Worm (Caenorhabditis elegans): Measurements from ENCODE around the gene K08E5.6.

K08E5.6 gene

DNA sequence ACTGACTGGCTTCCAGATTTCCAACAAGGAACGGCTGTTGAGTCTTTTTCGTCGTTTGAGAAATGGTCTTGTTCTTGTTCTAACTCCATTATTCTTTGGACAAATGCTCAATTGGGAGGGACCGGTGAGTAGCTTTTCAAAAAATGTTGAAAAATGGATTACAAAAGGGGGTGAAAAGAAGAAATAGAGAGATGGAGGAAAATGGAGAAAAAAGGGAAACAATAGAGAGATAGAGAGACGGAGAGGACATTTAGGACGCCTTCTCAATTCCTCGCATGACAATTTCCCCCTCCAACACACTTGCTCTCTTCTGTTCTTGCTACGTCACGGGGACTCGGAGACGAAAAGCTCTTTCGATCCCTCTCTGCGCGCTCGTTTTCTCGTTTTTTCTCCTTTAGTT, 12.2 kb downstream of the K08E5.6 start (continued):
- peak; percentile 1 for TF ChIP-seq xbp-1 (tag; optimal IDR thresholded peaks at IDR 0.05)
- TF ChIP-seq ceh-63 (GFP tag; optimal IDR thresholded peaks at IDR 0.05), result no peak
- no peak for TF ChIP-seq nhr-28 (tag; optimal IDR thresholded peaks at IDR 0.05)
- no peak for TF ChIP-seq pag-3 (tag; optimal IDR thresholded peaks at IDR 0.05; ENCODE audit: borderline replicate concordance, insufficient read depth)
- no peak for TF ChIP-seq fos-1 (tag; optimal IDR thresholded peaks at IDR 0.05)

DNA sequence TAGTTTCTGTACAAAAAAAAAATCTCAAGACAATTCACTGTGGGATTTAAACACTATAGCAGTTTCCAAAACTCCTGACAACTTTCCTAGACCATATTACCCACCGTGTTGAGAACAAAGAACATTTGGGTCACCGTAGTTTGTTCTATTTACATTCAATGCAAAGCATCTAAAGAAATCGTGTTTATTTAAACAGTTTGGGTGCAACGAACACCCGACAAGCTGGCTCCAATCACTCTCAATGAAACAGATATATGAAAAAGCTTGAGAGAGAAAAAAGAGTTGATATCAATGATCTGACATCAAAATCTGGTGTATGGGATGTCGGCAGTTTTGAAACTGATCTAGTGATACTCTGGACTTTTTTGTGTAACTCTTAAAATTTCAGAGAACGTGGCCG, 14.2 kb downstream of the K08E5.6 start:
- TF ChIP-seq egl-13 (tag; optimal IDR thresholded peaks at IDR 0.05) (no peak), ztf-4 (tag; optimal IDR thresholded peaks at IDR 0.05) (peak; percentile 29), lsy-2 (tag; optimal IDR thresholded peaks at IDR 0.05) (peak; percentile 14 to 16), nhr-19 (GFP tag; conservative IDR thresholded peaks at IDR 0.05) (peak; percentile 22; the same call in 1 of the 2 replicates), tbx-2 (tag; optimal IDR thresholded peaks at IDR 0.05) (peak; percentile 42), lin-14 (GFP tag; optimal IDR thresholded peaks at IDR 0.05) (peak; percentile 34), nhr-20 (tag; optimal IDR thresholded peaks at IDR 0.05) (peak; percentile 5), snu-23 (GFP tag; optimal IDR thresholded peaks at IDR 0.05) (peak; percentile 15), sox-4 (tag; optimal IDR thresholded peaks at IDR 0.05) (no peak), nhr-71 (tag; optimal IDR thresholded peaks at IDR 0.05) (peak; percentile 73), ceh-8 (GFP tag; optimal IDR thresholded peaks at IDR 0.05) (no peak), unc-62 (GFP tag; optimal IDR thresholded peaks at IDR 0.05) (no peak)

DNA sequence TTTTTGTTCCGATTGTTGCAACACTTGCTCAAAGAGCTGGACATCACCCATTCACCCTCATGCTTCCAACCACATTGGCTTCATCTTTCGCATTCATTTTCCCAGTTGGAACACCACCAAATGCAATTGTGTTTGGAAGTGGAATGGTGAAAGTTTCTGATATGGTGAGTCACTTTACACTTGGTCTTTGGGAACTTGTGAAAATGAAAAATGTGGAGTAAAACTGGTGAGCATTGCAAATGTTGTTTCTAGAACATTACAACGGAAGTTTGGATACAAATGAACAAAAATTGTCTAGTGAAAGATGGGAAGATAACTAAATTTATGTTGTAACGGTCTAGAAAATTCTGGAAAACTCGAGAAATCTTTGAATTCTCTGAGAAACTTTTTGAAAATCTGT, 15.4 kb downstream of the K08E5.6 start:
- TF ChIP-seq hpl-2 (GFP tag; optimal IDR thresholded peaks at IDR 0.05) (no peak), sup-37 (GFP tag; optimal IDR thresholded peaks at IDR 0.05) (no peak), efl-1 (optimal IDR thresholded peaks at IDR 0.05) (no peak), efl-1 (GFP tag; optimal IDR thresholded peaks at IDR 0.05 in 1 of 2) (no peak), fkh-10 (GFP tag; optimal IDR thresholded peaks at IDR 0.05) (no peak), snu-23 (GFP tag; optimal IDR thresholded peaks at IDR 0.05) (no peak), efl-3 (GFP tag; optimal IDR thresholded peaks at IDR 0.05) (no peak), nhr-76 (tag; optimal IDR thresholded peaks at IDR 0.05) (no peak)

DNA sequence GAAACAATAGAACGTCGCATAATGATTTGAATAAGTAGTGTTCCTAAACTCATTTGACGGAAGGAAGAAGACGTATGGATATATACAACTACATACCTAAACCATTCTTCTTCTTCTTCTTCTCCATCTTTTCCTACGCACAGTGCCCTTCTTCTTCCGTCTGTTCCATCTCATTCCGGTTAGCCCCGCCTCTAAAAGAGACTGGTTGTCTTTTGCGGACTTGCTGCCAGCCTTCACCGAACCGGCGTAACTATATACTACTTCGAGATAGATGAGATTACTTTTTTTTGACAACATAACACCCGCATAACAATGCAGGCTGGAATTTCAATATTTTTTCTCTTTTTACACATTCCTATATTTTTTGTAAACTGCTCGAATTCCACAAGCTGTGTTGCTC, 19.6 kb downstream of the K08E5.6 start, which contains the start of the genes K08E5.5 and mua-3:
Gene K08E5.5, minus strand, starts transcription at position 101 of the 400 bp plus-strand sequence.
Gene mua-3, plus strand, starts transcription at position 313 of the 400 bp plus-strand sequence.
- no peak for TF ChIP-seq ama-1 (optimal IDR thresholded peaks at IDR 0.05)
- TF ChIP-seq fkh-10 (GFP tag; optimal IDR thresholded peaks at IDR 0.05), result no peak
- TF ChIP-seq mdl-1 (tag; optimal IDR thresholded peaks at IDR 0.05), result no peak
- no peak for TF ChIP-seq blmp-1 (tag; optimal IDR thresholded peaks at IDR 0.05)
- no peak for TF ChIP-seq tlp-1 (tag; optimal IDR thresholded peaks at IDR 0.05)
- no peak for TF ChIP-seq lsy-2 (tag; optimal IDR thresholded peaks at IDR 0.05)
- TF ChIP-seq lin-39 (tag; optimal IDR thresholded peaks at IDR 0.05), result no peak
- TF ChIP-seq nhr-77 (tag; optimal IDR thresholded peaks at IDR 0.05), result no peak
- TF ChIP-seq unc-130 (tag; optimal IDR thresholded peaks at IDR 0.05), result no peak
- no peak for TF ChIP-seq sup-37 (GFP tag; optimal IDR thresholded peaks at IDR 0.05)
- no peak for TF ChIP-seq nhr-20 (tag; optimal IDR thresholded peaks at IDR 0.05)
- no peak for TF ChIP-seq hpl-2 (GFP tag; optimal IDR thresholded peaks at IDR 0.05)
- TF ChIP-seq fkh-8 (tag; optimal IDR thresholded peaks at IDR 0.05), result no peak
- TF ChIP-seq ces-1 (GFP tag; optimal IDR thresholded peaks at IDR 0.05), result no peak
- no peak for TF ChIP-seq egl-27 (tag; optimal IDR thresholded peaks at IDR 0.05)
- no peak for TF ChIP-seq alr-1 (tag; optimal IDR thresholded peaks at IDR 0.05; ENCODE audit: borderline replicate concordance)

DNA sequence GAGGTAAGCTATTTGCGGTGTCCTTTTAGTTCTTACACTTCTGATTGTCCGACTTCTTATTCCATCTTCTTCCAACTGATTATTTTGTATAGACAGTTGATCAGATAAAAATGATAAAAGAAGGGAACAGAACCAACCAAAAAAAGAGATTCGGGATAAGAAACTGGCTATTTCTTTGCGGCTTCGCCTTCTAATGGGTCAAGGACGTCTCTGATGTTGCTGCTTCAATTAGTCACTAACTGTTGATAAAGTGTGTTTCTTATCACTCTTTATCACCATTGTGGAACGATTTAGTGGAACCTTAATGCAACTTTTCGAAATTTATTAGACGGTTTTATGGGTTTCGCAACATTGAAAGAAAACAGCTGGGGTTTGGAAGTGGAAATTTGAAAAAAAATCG, 29.4 kb downstream of the K08E5.6 start:
- TF ChIP-seq zag-1 (tag; optimal IDR thresholded peaks at IDR 0.05), result no peak
- TF ChIP-seq elt-3 (tag; optimal IDR thresholded peaks at IDR 0.05), result peak in 2 of 6 experiments; percentile 25 to 71
- TF ChIP-seq nhr-84 (tag; optimal IDR thresholded peaks at IDR 0.05), result no peak
- TF ChIP-seq Y116A8C.19 (tag; optimal IDR thresholded peaks at IDR 0.05; ENCODE audit: borderline replicate concordance), result no peak
- TF ChIP-seq dpl-1 (GFP tag; optimal IDR thresholded peaks at IDR 0.05), result no peak
- no peak for TF ChIP-seq mep-1 (tag; optimal IDR thresholded peaks at IDR 0.05)
- no peak for TF ChIP-seq tbx-2 (tag; optimal IDR thresholded peaks at IDR 0.05)
- TF ChIP-seq F16B12.6 (tag; optimal IDR thresholded peaks at IDR 0.05), result no peak
- TF ChIP-seq nhr-28 (tag; optimal IDR thresholded peaks at IDR 0.05), result no peak
- no peak for TF ChIP-seq efl-3 (GFP tag; optimal IDR thresholded peaks at IDR 0.05)
- TF ChIP-seq sptf-1 (tag; optimal IDR thresholded peaks at IDR 0.05), result no peak
- TF ChIP-seq blmp-1 (tag; optimal IDR thresholded peaks at IDR 0.05), result peak; percentile 65
- no peak for TF ChIP-seq lsy-2 (tag; optimal IDR thresholded peaks at IDR 0.05)
- TF ChIP-seq ama-1 (optimal IDR thresholded peaks at IDR 0.05), result no peak
- no peak for TF ChIP-seq unc-98 (GFP tag; IDR thresholded peaks at IDR 0.05)
- TF ChIP-seq irx-1 (tag; optimal IDR thresholded peaks at IDR 0.05), result no peak

Data from whole organism, L1 larva.